Worm (Caenorhabditis elegans) whole organism, young adult: ENCODE results near the gene R07B7.6.

Source experiments
- B0019.2 ChIP-seq: fragments of 200-800 bp; sonication (Bioruptor generic); conservative IDR thresholded peaks from 2 replicates; pipeline ENCODE4 v1.3.6; 2022; ENCODE audit warnings: missing genetic modification reagents, missing genetic modification characterization, missing compliant biosample characterization
- B0336.3 ChIP-seq: fragments of 200-800 bp; sonication (Bioruptor generic); IDR thresholded peaks from 2 replicates; pipeline ENCODE4 v1.3.6; 2022; ENCODE audit warnings: missing genetic modification characterization, missing compliant biosample characterization
- C17E4.6 ChIP-seq: fragments of 200-800 bp; sonication (Bioruptor generic); IDR thresholded peaks from 2 replicates; pipeline ENCODE4 v1.3.6; 2022; ENCODE audit warnings: missing genetic modification reagents, missing genetic modification characterization, missing compliant biosample characterization
- F57C9.4 ChIP-seq: sonication (generic microtip); optimal IDR thresholded peaks from 2 replicates; lab custom pipeline; 2017; ENCODE audit warnings: mild to moderate bottlenecking, missing genetic modification characterization, missing compliant biosample characterization
- T26A5.8 ChIP-seq: sonication (generic microtip); optimal IDR thresholded peaks from 2 replicates; lab custom pipeline; 2016; ENCODE audit warnings: missing genetic modification characterization, missing compliant biosample characterization
- Y79H2A.3 ChIP-seq: fragments of 200-800 bp; sonication (Bioruptor generic); conservative IDR thresholded peaks from 2 replicates; pipeline ENCODE4 v1.3.6; 2022; ENCODE audit warnings: missing genetic modification reagents, missing genetic modification characterization, missing compliant biosample characterization
- ZK185.1 ChIP-seq: sonication (generic microtip); optimal IDR thresholded peaks from 2 replicates; lab custom pipeline; 2016; ENCODE audit warnings: mild to moderate bottlenecking, missing genetic modification characterization, missing compliant biosample characterization; ENCODE audit not compliant: poor library complexity, severe bottlenecking
- akir-1 ChIP-seq: fragments of 200-800 bp; sonication (Bioruptor generic); optimal IDR thresholded peaks from 2 replicates; lab custom pipeline; 2018; ENCODE audit warnings: mild to moderate bottlenecking, missing genetic modification characterization, moderate library complexity, missing compliant biosample characterization
- ama-1 ChIP-seq, 3 experiments: fragments of 150-350 bp in 1 of 3; sonication (generic microtip) in 2 of 3; optimal IDR thresholded peaks; 2 replicates each; lab custom pipeline; 2014 to 2018; ENCODE audit warnings: missing biosample characterization in 2 of 3, missing genetic modification characterization in 2 of 3, missing genetic modification reagents in 2 of 3
- athp-1 ChIP-seq: sonication (generic microtip); optimal IDR thresholded peaks from 2 replicates; lab custom pipeline; 2017; ENCODE audit warnings: mild to moderate bottlenecking, missing genetic modification characterization, missing compliant biosample characterization
- attf-3 ChIP-seq: fragments of 200-800 bp; sonication (Bioruptor generic); conservative IDR thresholded peaks from 2 replicates; pipeline ENCODE4 v1.3.6; 2022; ENCODE audit warnings: missing genetic modification reagents, missing genetic modification characterization, missing compliant biosample characterization
- attf-5 ChIP-seq: fragments of 200-800 bp; sonication (Bioruptor generic); optimal IDR thresholded peaks from 2 replicates; lab custom pipeline; 2018; ENCODE audit warnings: mild to moderate bottlenecking, missing genetic modification characterization, missing compliant biosample characterization
- bed-1 ChIP-seq: fragments of 200-800 bp; sonication (Bioruptor generic); IDR thresholded peaks from 2 replicates; pipeline ENCODE4 v1.3.6; 2022; ENCODE audit warnings: missing genetic modification reagents, missing genetic modification characterization, missing compliant biosample characterization
- ccch-3 ChIP-seq: fragments of 200-800 bp; sonication (Bioruptor generic); optimal IDR thresholded peaks from 2 replicates; lab custom pipeline; 2018; ENCODE audit warnings: mild to moderate bottlenecking, missing genetic modification characterization, missing compliant biosample characterization
- cebp-1 ChIP-seq, 2 experiments: fragments of 200-800 bp in 1 of 2; sonication (Bioruptor generic) in 1 of 2; sonication (generic microtip) in 1 of 2; IDR thresholded peaks in 1 of 2; optimal IDR thresholded peaks in 1 of 2; 2 replicates each; pipeline versions ENCODE4 v1.3.6 to Lab custom; 2017 to 2022; ENCODE audit warnings: missing compliant biosample characterization in 2 of 2, missing genetic modification characterization in 2 of 2, mild to moderate bottlenecking in 1 of 2, missing genetic modification reagents in 1 of 2, moderate library complexity in 1 of 2
- egl-18 ChIP-seq: fragments of 200-800 bp; sonication (Bioruptor generic); IDR thresholded peaks from 2 replicates; pipeline ENCODE4 v1.3.6; 2022; ENCODE audit warnings: missing genetic modification reagents, missing genetic modification characterization, missing compliant biosample characterization
- egl-44 ChIP-seq: fragments of 200-800 bp; sonication (Bioruptor generic); IDR thresholded peaks from 2 replicates; pipeline ENCODE4 v1.3.6; 2022; ENCODE audit warnings: missing genetic modification reagents, missing genetic modification characterization, missing compliant biosample characterization
- egrh-3 ChIP-seq: fragments of 200-800 bp; sonication (Bioruptor generic); IDR thresholded peaks from 2 replicates; pipeline ENCODE4 v1.3.6; 2022; ENCODE audit warnings: missing genetic modification reagents, missing genetic modification characterization, missing compliant biosample characterization
- hlh-26 ChIP-seq: fragments of 200-800 bp; sonication (Bioruptor generic); conservative IDR thresholded peaks from 2 replicates; pipeline ENCODE4 v1.3.6; 2022; ENCODE audit warnings: missing genetic modification reagents, missing genetic modification characterization, missing compliant biosample characterization
- hrde-1 ChIP-seq: sonication (generic microtip); optimal IDR thresholded peaks from 2 replicates; lab custom pipeline; 2016; ENCODE audit warnings: missing genetic modification characterization, mild to moderate bottlenecking, missing compliant biosample characterization, moderate library complexity, missing genotype, missing genetic modification reagents, borderline replicate concordance
- let-526 ChIP-seq: fragments of 200-800 bp; sonication (Bioruptor generic); IDR thresholded peaks from 2 replicates; pipeline ENCODE4 v1.3.6; 2022; ENCODE audit warnings: missing genetic modification reagents, missing genetic modification characterization, missing compliant biosample characterization
- lsy-27 ChIP-seq: sonication (generic microtip); optimal IDR thresholded peaks from 2 replicates; lab custom pipeline; 2017; ENCODE audit warnings: missing genetic modification characterization, mild to moderate bottlenecking, missing compliant biosample characterization, antibody characterized with exemption, missing genotype, borderline replicate concordance; ENCODE audit not compliant: insufficient read depth
- madf-10 ChIP-seq: sonication (generic microtip); optimal IDR thresholded peaks from 2 replicates; lab custom pipeline; 2016; ENCODE audit warnings: mild to moderate bottlenecking, missing genetic modification characterization, missing compliant biosample characterization
- madf-3 ChIP-seq: fragments of 200-800 bp; sonication (Bioruptor generic); IDR thresholded peaks from 2 replicates; pipeline ENCODE4 v1.3.6; 2022; ENCODE audit warnings: missing genetic modification reagents, missing genetic modification characterization, missing compliant biosample characterization
- nhr-179 ChIP-seq: sonication (generic microtip); optimal IDR thresholded peaks from 2 replicates; lab custom pipeline; 2016; ENCODE audit warnings: mild to moderate bottlenecking, missing genetic modification characterization, missing compliant biosample characterization
- nhr-80 ChIP-seq: sonication (generic microtip); optimal IDR thresholded peaks from 2 replicates; lab custom pipeline; 2016; ENCODE audit warnings: missing genetic modification characterization, missing compliant biosample characterization
- nhr-90 ChIP-seq: sonication (generic microtip); optimal IDR thresholded peaks from 2 replicates; lab custom pipeline; 2016; ENCODE audit warnings: missing genotype, mild to moderate bottlenecking, missing genetic modification characterization, missing compliant biosample characterization
- rec-8 ChIP-seq, 2 experiments: sonication (generic microtip); optimal IDR thresholded peaks; 2 replicates each; lab custom pipeline; 2016; ENCODE audit warnings: mild to moderate bottlenecking in 2 of 2, missing genetic modification characterization in 2 of 2, missing genetic modification reagents in 2 of 2, missing genotype in 2 of 2, missing biosample characterization in 1 of 2, missing compliant biosample characterization in 1 of 2, moderate library complexity in 1 of 2
- sea-2 ChIP-seq: fragments of 200-800 bp; sonication (Bioruptor generic); IDR thresholded peaks from 2 replicates; pipeline ENCODE4 v1.3.6; 2022; ENCODE audit warnings: missing genetic modification characterization, missing compliant biosample characterization
- snpc-1.1 ChIP-seq: sonication (generic microtip); optimal IDR thresholded peaks from 2 replicates; lab custom pipeline; 2017; ENCODE audit warnings: missing genetic modification characterization, mild to moderate bottlenecking, missing compliant biosample characterization, antibody characterized with exemption, moderate library complexity, missing genotype, missing genetic modification reagents; ENCODE audit not compliant: insufficient read depth

Gene R07B7.6

ce11 chrV:12115150-12115549 is 40.4 kb upstream of the R07B7.6 start:
- peak; percentile 27 for TF ChIP-seq nhr-80 (tag; lab: Kevin White, UChicago)
- no peak for TF ChIP-seq let-526 (GFP tag; lab: Robert Waterston, UW)

- TF ChIP-seq lsy-27 (tag; lab: Kevin White, UChicago): no peak
- no peak for TF ChIP-seq attf-5
- no peak for TF ChIP-seq egl-44 (GFP tag; lab: Robert Waterston, UW)
- TF ChIP-seq B0336.3 (GFP tag; lab: Robert Waterston, UW): no peak
- TF ChIP-seq attf-3 (GFP tag; lab: Robert Waterston, UW): no peak
- TF ChIP-seq ama-1 (optimal IDR thresholded peaks at IDR 0.05; lab: Kevin White, UChicago): no peak
- no peak for TF ChIP-seq ama-1 (GFP tag; optimal IDR thresholded peaks at IDR 0.05; lab: Kevin White, UChicago)
- TF ChIP-seq nhr-179 (tag; lab: Kevin White, UChicago): no peak
- TF ChIP-seq hrde-1 (tag; lab: Kevin White, UChicago): no peak
- no peak for TF ChIP-seq F57C9.4 (tag; lab: Kevin White, UChicago)
- no peak for TF ChIP-seq egrh-3 (GFP tag; lab: Robert Waterston, UW)
- no peak for TF ChIP-seq athp-1 (tag; lab: Kevin White, UChicago)
- TF ChIP-seq C17E4.6 (GFP tag; lab: Robert Waterston, UW): no peak
- no peak for TF ChIP-seq T26A5.8 (tag; lab: Kevin White, UChicago)
- TF ChIP-seq B0019.2 (GFP tag; lab: Robert Waterston, UW): no peak
- no peak for TF ChIP-seq snpc-1.1
- TF ChIP-seq Y79H2A.3 (GFP tag; lab: Robert Waterston, UW): no peak
- TF ChIP-seq madf-3 (GFP tag; lab: Robert Waterston, UW): no peak
- no peak for TF ChIP-seq bed-1 (GFP tag; lab: Robert Waterston, UW)
Observed at ce11 chrV:12114693-12115092, 39.9 kb upstream of the R07B7.6 start, which contains the start of gene spin-1. spin-1 (plus strand) TSS chrV:12114993.

- TF ChIP-seq nhr-80 (tag; lab: Kevin White, UChicago) (peak; percentile 70), nhr-90 (tag; lab: Kevin White, UChicago) (no peak)
Observed at ce11 chrV:12113726-12114125, 38.9 kb upstream of the R07B7.6 start.

- TF ChIP-seq egl-18 (GFP tag; lab: Robert Waterston, UW): no peak
- TF ChIP-seq hlh-26: no peak
- no peak for TF ChIP-seq rec-8 (tag; optimal IDR thresholded peaks at IDR 0.05; lab: Kevin White, UChicago)
- TF ChIP-seq snpc-1.1: no peak
Observed at ce11 chrV:12111452-12111851, 36.7 kb upstream of the R07B7.6 start, which contains the start of gene lhpp-1. lhpp-1 (minus strand) TSS chrV:12111805.

ce11 chrV:12106841-12107240 is 32.1 kb upstream of the R07B7.6 start, which contains the start of gene nhr-136:
nhr-136 (plus strand) TSS chrV:12107141.
- TF ChIP-seq snpc-1.1: no peak
- TF ChIP-seq nhr-80 (tag; lab: Kevin White, UChicago): peak; percentile 2

ce11 chrV:12103920-12104319 is 29.1 kb upstream of the R07B7.6 start, which contains the start of gene nhr-153:
nhr-153 (plus strand) TSS chrV:12104220.
- TF ChIP-seq madf-10 (tag; lab: Kevin White, UChicago) (no peak), sea-2 (GFP tag; lab: Robert Waterston, UW) (no peak)

- TF ChIP-seq akir-1 (GFP tag; lab: Kevin White, UChicago): no peak
- TF ChIP-seq ccch-3 (GFP tag; lab: Kevin White, UChicago): no peak
- TF ChIP-seq cebp-1 (GFP tag; IDR thresholded peaks at IDR 0.05; lab: Robert Waterston, UW): peak; percentile 91
- peak; percentile 97 for TF ChIP-seq cebp-1 (tag; optimal IDR thresholded peaks at IDR 0.05; lab: Kevin White, UChicago)
- TF ChIP-seq ZK185.1 (tag; lab: Kevin White, UChicago): no peak
- peak; percentile 1 for TF ChIP-seq nhr-80 (tag; lab: Kevin White, UChicago)
- no peak for TF ChIP-seq attf-3 (GFP tag; lab: Robert Waterston, UW)
- TF ChIP-seq T26A5.8 (tag; lab: Kevin White, UChicago): no peak
Observed at ce11 chrV:12100794-12101343, 26.1 kb upstream of the R07B7.6 start, which contains the start of gene nhr-154. nhr-154 (plus strand) TSS chrV:12101293.
